Worm (Caenorhabditis elegans) whole organism, L2 larva: Measurements from ENCODE around the gene C18H7.11.

Experiments used
- F13H6.1 ChIP-seq: sonication (generic microtip); optimal IDR thresholded peaks from 2 replicates; lab custom pipeline; 2016; ENCODE audit warnings: missing genetic modification characterization, missing compliant biosample characterization
- Y55F3AM.14 ChIP-seq: fragments of 200-800 bp; sonication (Bioruptor generic); optimal IDR thresholded peaks from 2 replicates; lab custom pipeline; 2018; ENCODE audit warnings: mild to moderate bottlenecking, missing genetic modification characterization, missing compliant biosample characterization
- ZK546.5 ChIP-seq: sonication (generic microtip); optimal IDR thresholded peaks from 2 replicates; lab custom pipeline; 2017; ENCODE audit warnings: missing biosample characterization, missing genetic modification characterization
- alr-1 ChIP-seq: fragments of 150-350 bp; optimal IDR thresholded peaks from 2 replicates; lab custom pipeline; 2014; ENCODE audit warnings: missing biosample characterization, missing genetic modification characterization
- aly-2 ChIP-seq: fragments of 150-350 bp; optimal IDR thresholded peaks from 2 replicates; lab custom pipeline; 2014; ENCODE audit warnings: missing biosample characterization, missing genetic modification characterization
- blmp-1 ChIP-seq: sonication (generic microtip); optimal IDR thresholded peaks from 2 replicates; lab custom pipeline; 2017; ENCODE audit warnings: missing genetic modification characterization, mild to moderate bottlenecking, missing compliant biosample characterization, antibody characterized with exemption, moderate library complexity; ENCODE audit not compliant: insufficient read depth
- ceh-82 ChIP-seq: fragments of 150-350 bp; optimal IDR thresholded peaks from 2 replicates; lab custom pipeline; 2014; ENCODE audit warnings: missing biosample characterization, missing genetic modification characterization
- dmd-4 ChIP-seq: sonication (generic microtip); optimal IDR thresholded peaks from 2 replicates; lab custom pipeline; 2017; ENCODE audit warnings: missing biosample characterization, missing genetic modification characterization
- egl-27 ChIP-seq: sonication (generic microtip); optimal IDR thresholded peaks from 3 replicates; lab custom pipeline; 2017; ENCODE audit warnings: missing biosample characterization, missing genetic modification reagents, missing genetic modification characterization
- elt-1 ChIP-seq: fragments of 150-350 bp; optimal IDR thresholded peaks from 2 replicates; lab custom pipeline; 2014; ENCODE audit warnings: missing biosample characterization, missing genetic modification characterization
- elt-3 ChIP-seq: sonication (generic microtip); optimal IDR thresholded peaks from 2 replicates; lab custom pipeline; 2017; ENCODE audit warnings: missing biosample characterization, missing genetic modification characterization
- fos-1 ChIP-seq: fragments of 150-350 bp; optimal IDR thresholded peaks from 2 replicates; lab custom pipeline; 2014; ENCODE audit warnings: missing biosample characterization, missing genetic modification characterization
- gmeb-1 ChIP-seq: fragments of 150-350 bp; optimal IDR thresholded peaks from 2 replicates; lab custom pipeline; 2014; ENCODE audit warnings: missing biosample characterization, missing genetic modification characterization
- lin-11 ChIP-seq: fragments of 150-350 bp; sonication (generic microtip); optimal IDR thresholded peaks from 2 replicates; lab custom pipeline; 2014; ENCODE audit warnings: missing biosample characterization, missing genetic modification characterization, inconsistent platforms, mixed read lengths
- lin-13 ChIP-seq: fragments of 150-350 bp; optimal IDR thresholded peaks from 2 replicates; lab custom pipeline; 2014; ENCODE audit warnings: missing biosample characterization, missing genetic modification reagents, missing genetic modification characterization
- lin-39 ChIP-seq: fragments of 150-350 bp; optimal IDR thresholded peaks from 2 replicates; lab custom pipeline; 2014; ENCODE audit warnings: missing biosample characterization, missing genetic modification reagents, missing genetic modification characterization
- lsy-2 ChIP-seq, 2 experiments: fragments of 150-350 bp in 1 of 2; sonication (generic microtip) in 1 of 2; optimal IDR thresholded peaks; 2 replicates each; lab custom pipeline; 2014 to 2017; ENCODE audit warnings: missing biosample characterization in 2 of 2, missing genetic modification characterization in 2 of 2
- mab-5 ChIP-seq: fragments of 150-350 bp; optimal IDR thresholded peaks from 2 replicates; lab custom pipeline; 2014; ENCODE audit warnings: missing biosample characterization, missing genetic modification characterization
- mbf-1 ChIP-seq: sonication (generic microtip); optimal IDR thresholded peaks from 2 replicates; lab custom pipeline; 2017; ENCODE audit warnings: missing biosample characterization, missing genetic modification characterization
- nhr-10 ChIP-seq: sonication (generic microtip); optimal IDR thresholded peaks from 2 replicates; lab custom pipeline; 2017; ENCODE audit warnings: missing biosample characterization, missing genetic modification characterization
- nhr-11 ChIP-seq: fragments of 150-350 bp; optimal IDR thresholded peaks from 2 replicates; lab custom pipeline; 2014; ENCODE audit warnings: missing biosample characterization, missing genetic modification characterization
- nhr-12 ChIP-seq: fragments of 150-350 bp; optimal IDR thresholded peaks from 2 replicates; lab custom pipeline; 2014; ENCODE audit warnings: missing biosample characterization, missing genetic modification characterization
- nhr-129 ChIP-seq: fragments of 150-350 bp; optimal IDR thresholded peaks from 2 replicates; lab custom pipeline; 2014; ENCODE audit warnings: missing biosample characterization, missing genetic modification characterization
- nhr-21 ChIP-seq: fragments of 150-350 bp; optimal IDR thresholded peaks from 2 replicates; lab custom pipeline; 2014; ENCODE audit warnings: missing biosample characterization, missing genetic modification characterization
- nhr-23 ChIP-seq: fragments of 150-350 bp; optimal IDR thresholded peaks from 2 replicates; lab custom pipeline; 2014; ENCODE audit warnings: missing biosample characterization, missing genetic modification reagents, missing genetic modification characterization
- nhr-25 ChIP-seq: fragments of 150-350 bp; sonication (generic microtip); optimal IDR thresholded peaks from 3 replicates; lab custom pipeline; 2014; ENCODE audit warnings: missing biosample characterization, missing genetic modification characterization
- nhr-6 ChIP-seq: fragments of 150-350 bp; optimal IDR thresholded peaks from 2 replicates; lab custom pipeline; 2014; ENCODE audit warnings: missing biosample characterization, missing genetic modification characterization
- nhr-77 ChIP-seq: fragments of 150-350 bp; optimal IDR thresholded peaks from 2 replicates; lab custom pipeline; 2014; ENCODE audit warnings: missing biosample characterization, missing genetic modification characterization
- sem-4 ChIP-seq: fragments of 150-350 bp; optimal IDR thresholded peaks from 2 replicates; lab custom pipeline; 2014; ENCODE audit warnings: missing biosample characterization, missing genetic modification reagents, missing genetic modification characterization
- skn-1 ChIP-seq: sonication (generic microtip); optimal IDR thresholded peaks from 2 replicates; lab custom pipeline; 2017; ENCODE audit warnings: missing biosample characterization, missing genetic modification characterization
- snpc-4 ChIP-seq: fragments of 150-350 bp; optimal IDR thresholded peaks from 2 replicates; lab custom pipeline; 2014; ENCODE audit warnings: missing biosample characterization, missing genetic modification characterization
- unc-39 ChIP-seq: fragments of 150-350 bp; optimal IDR thresholded peaks from 2 replicates; lab custom pipeline; 2014; ENCODE audit warnings: missing biosample characterization, missing genetic modification characterization
- unc-55 ChIP-seq: fragments of 150-350 bp; sonication (generic microtip); optimal IDR thresholded peaks from 3 replicates; lab custom pipeline; 2014; ENCODE audit warnings: missing biosample characterization, missing genetic modification reagents, missing genetic modification characterization
- zag-1 ChIP-seq: fragments of 150-350 bp; optimal IDR thresholded peaks from 2 replicates; lab custom pipeline; 2014; ENCODE audit warnings: missing biosample characterization, missing genetic modification characterization
- ztf-1 ChIP-seq: fragments of 200-800 bp; sonication (Bioruptor generic); conservative IDR thresholded peaks from 2 replicates; pipeline ENCODE4 v1.3.6; 2022; ENCODE audit warnings: missing genetic modification characterization, missing compliant biosample characterization
- ztf-11 ChIP-seq: sonication (generic microtip); optimal IDR thresholded peaks from 2 replicates; lab custom pipeline; 2017; ENCODE audit warnings: missing biosample characterization, missing genetic modification characterization
- ztf-4 ChIP-seq: fragments of 150-350 bp; optimal IDR thresholded peaks from 2 replicates; lab custom pipeline; 2014; ENCODE audit warnings: missing biosample characterization, missing genetic modification characterization

Gene C18H7.11

ce11 chrIV:593029-593428 is 3.7 kb upstream of the C18H7.11 start, which contains the start of gene C18H7.4:
Gene C18H7.4 (plus strand): TSS chrIV:593329.
- TF ChIP-seq lin-39 (tag; lab: Kevin White, UChicago) (no peak), ZK546.5 (no peak)

- TF ChIP-seq aly-2 (tag; lab: Kevin White, UChicago) = no peak
- TF ChIP-seq ztf-11 (tag; lab: Kevin White, UChicago) = no peak
- TF ChIP-seq blmp-1 = no peak
- TF ChIP-seq nhr-21 (tag; lab: Kevin White, UChicago) = no peak
- TF ChIP-seq nhr-23 = no peak
- no peak for TF ChIP-seq sem-4
- no peak for TF ChIP-seq skn-1 (tag; lab: Kevin White, UChicago)
- no peak for TF ChIP-seq lin-13 (GFP tag; lab: Kevin White, UChicago)
- TF ChIP-seq alr-1 (tag; lab: Kevin White, UChicago) = no peak
- no peak for TF ChIP-seq nhr-129 (tag; lab: Kevin White, UChicago)
- TF ChIP-seq zag-1 (tag; lab: Kevin White, UChicago) = no peak
- TF ChIP-seq unc-39 = no peak
- TF ChIP-seq mab-5 (tag; lab: Kevin White, UChicago) = no peak
- TF ChIP-seq ztf-4 (tag; lab: Kevin White, UChicago) = no peak
- TF ChIP-seq nhr-12 (tag; lab: Kevin White, UChicago) = no peak
- no peak for TF ChIP-seq nhr-10
- TF ChIP-seq, all 48 proteins: peak for 0
These were observed 1.9 kb upstream of the C18H7.11 start for ce11 chrIV:594840-595239.

ce11 chrIV:601595-601994 is 4.9 kb downstream of the C18H7.11 start, which contains the start of gene srt-59:
Gene srt-59 (minus strand): TSS chrIV:601695.
- TF ChIP-seq snpc-4 = no peak
- TF ChIP-seq ztf-1 = no peak
- TF ChIP-seq lin-11 (tag; lab: Kevin White, UChicago) = no peak
- no peak for TF ChIP-seq nhr-25 (tag; lab: Kevin White, UChicago)
- no peak for TF ChIP-seq elt-1 (tag; lab: Kevin White, UChicago)
- TF ChIP-seq Y55F3AM.14 = no peak
- TF ChIP-seq lin-39 (tag; lab: Kevin White, UChicago) = no peak
- TF ChIP-seq mbf-1 = no peak
- no peak for TF ChIP-seq egl-27
- no peak for TF ChIP-seq dmd-4 (tag; lab: Kevin White, UChicago)
- TF ChIP-seq nhr-11 (tag; lab: Kevin White, UChicago) = no peak
- no peak for TF ChIP-seq unc-55 (GFP tag; lab: Kevin White, UChicago)
- no peak for TF ChIP-seq ceh-82 (tag; lab: Kevin White, UChicago)
- TF ChIP-seq sem-4 = no peak
- no peak for TF ChIP-seq nhr-6 (tag; lab: Kevin White, UChicago)
- no peak for TF ChIP-seq nhr-23

ce11 chrIV:603543-603942 is 6.8 kb downstream of the C18H7.11 start, which contains the start of gene prmt-4:
Gene prmt-4 (minus strand): TSS chrIV:603643.
- TF ChIP-seq mbf-1 = no peak
- no peak for TF ChIP-seq lin-39 (tag; lab: Kevin White, UChicago)
- TF ChIP-seq snpc-4 = no peak
- TF ChIP-seq nhr-12 (tag; lab: Kevin White, UChicago) = no peak

ce11 chrIV:604144-604543 is 7.4 kb downstream of the C18H7.11 start, which contains the start of gene col-102:
Gene col-102 (plus strand): TSS chrIV:604444.
- no peak for TF ChIP-seq nhr-10
- no peak for TF ChIP-seq Y55F3AM.14
- no peak for TF ChIP-seq gmeb-1 (tag; lab: Kevin White, UChicago)
- no peak for TF ChIP-seq ztf-4 (tag; lab: Kevin White, UChicago)
- no peak for TF ChIP-seq lin-39 (tag; lab: Kevin White, UChicago)
- TF ChIP-seq aly-2 (tag; lab: Kevin White, UChicago) = no peak
- TF ChIP-seq elt-3 (tag; lab: Kevin White, UChicago) = no peak
- no peak for TF ChIP-seq alr-1 (tag; lab: Kevin White, UChicago)
- TF ChIP-seq lin-11 (tag; lab: Kevin White, UChicago) = no peak
- TF ChIP-seq F13H6.1 (tag; lab: Kevin White, UChicago) = no peak
- no peak for TF ChIP-seq nhr-12 (tag; lab: Kevin White, UChicago)
- no peak for TF ChIP-seq ZK546.5
- no peak for TF ChIP-seq fos-1 (tag; lab: Kevin White, UChicago)
- no peak for TF ChIP-seq lsy-2 (tag; optimal IDR thresholded peaks at IDR 0.05; lab: Kevin White, UChicago)
- TF ChIP-seq nhr-77 (tag; lab: Kevin White, UChicago) = no peak
- TF ChIP-seq skn-1 (tag; lab: Kevin White, UChicago) = no peak
